Worm (Caenorhabditis elegans) whole organism, L2 larva: Measurements from ENCODE around the gene F08F8.9.
A peak's percentile ranks its signal among the peaks of the same experiment; 100 is the strongest.

Source experiments
- C34F6.9 ChIP-seq: fragments of 150-350 bp; optimal IDR thresholded peaks from 2 replicates; lab custom pipeline; 2014; ENCODE audit warnings: missing biosample characterization, missing genetic modification characterization
- F13H6.1 ChIP-seq: sonication (generic microtip); optimal IDR thresholded peaks from 2 replicates; lab custom pipeline; 2016; ENCODE audit warnings: missing genetic modification characterization, missing compliant biosample characterization
- R02D3.7 ChIP-seq: fragments of 150-350 bp; optimal IDR thresholded peaks from 2 replicates; lab custom pipeline; 2014; ENCODE audit warnings: missing biosample characterization, missing genetic modification characterization
- ZK546.5 ChIP-seq: sonication (generic microtip); optimal IDR thresholded peaks from 2 replicates; lab custom pipeline; 2017; ENCODE audit warnings: missing biosample characterization, missing genetic modification characterization
- alr-1 ChIP-seq: fragments of 150-350 bp; optimal IDR thresholded peaks from 2 replicates; lab custom pipeline; 2014; ENCODE audit warnings: missing biosample characterization, missing genetic modification characterization
- aly-2 ChIP-seq: fragments of 150-350 bp; optimal IDR thresholded peaks from 2 replicates; lab custom pipeline; 2014; ENCODE audit warnings: missing biosample characterization, missing genetic modification characterization
- ama-1 ChIP-seq: fragments of 150-350 bp; optimal IDR thresholded peaks from 2 replicates; lab custom pipeline; 2018; ENCODE audit warnings: inconsistent platforms
- blmp-1 ChIP-seq: sonication (generic microtip); optimal IDR thresholded peaks from 2 replicates; lab custom pipeline; 2017; ENCODE audit warnings: missing genetic modification characterization, mild to moderate bottlenecking, missing compliant biosample characterization, antibody characterized with exemption, moderate library complexity; ENCODE audit not compliant: insufficient read depth
- ceh-16 ChIP-seq: fragments of 150-350 bp; optimal IDR thresholded peaks from 2 replicates; lab custom pipeline; 2014; ENCODE audit warnings: missing biosample characterization, missing genetic modification characterization
- ceh-82 ChIP-seq: fragments of 150-350 bp; optimal IDR thresholded peaks from 2 replicates; lab custom pipeline; 2014; ENCODE audit warnings: missing biosample characterization, missing genetic modification characterization
- crh-2 ChIP-seq: sonication (generic microtip); optimal IDR thresholded peaks from 2 replicates; lab custom pipeline; 2017; ENCODE audit warnings: missing biosample characterization, missing genetic modification characterization
- dmd-4 ChIP-seq: sonication (generic microtip); optimal IDR thresholded peaks from 2 replicates; lab custom pipeline; 2017; ENCODE audit warnings: missing biosample characterization, missing genetic modification characterization
- elt-1 ChIP-seq: fragments of 150-350 bp; optimal IDR thresholded peaks from 2 replicates; lab custom pipeline; 2014; ENCODE audit warnings: missing biosample characterization, missing genetic modification characterization
- elt-3 ChIP-seq: sonication (generic microtip); optimal IDR thresholded peaks from 2 replicates; lab custom pipeline; 2017; ENCODE audit warnings: missing biosample characterization, missing genetic modification characterization
- gmeb-1 ChIP-seq: fragments of 150-350 bp; optimal IDR thresholded peaks from 2 replicates; lab custom pipeline; 2014; ENCODE audit warnings: missing biosample characterization, missing genetic modification characterization
- lin-11 ChIP-seq: fragments of 150-350 bp; sonication (generic microtip); optimal IDR thresholded peaks from 2 replicates; lab custom pipeline; 2014; ENCODE audit warnings: missing biosample characterization, missing genetic modification characterization, inconsistent platforms, mixed read lengths
- lin-39 ChIP-seq: fragments of 150-350 bp; optimal IDR thresholded peaks from 2 replicates; lab custom pipeline; 2014; ENCODE audit warnings: missing biosample characterization, missing genetic modification reagents, missing genetic modification characterization
- lsy-2 ChIP-seq, 2 experiments: fragments of 150-350 bp in 1 of 2; sonication (generic microtip) in 1 of 2; optimal IDR thresholded peaks; 2 replicates each; lab custom pipeline; 2014 to 2017; ENCODE audit warnings: missing biosample characterization in 2 of 2, missing genetic modification characterization in 2 of 2
- mab-5 ChIP-seq: fragments of 150-350 bp; optimal IDR thresholded peaks from 2 replicates; lab custom pipeline; 2014; ENCODE audit warnings: missing biosample characterization, missing genetic modification characterization
- mbf-1 ChIP-seq: sonication (generic microtip); optimal IDR thresholded peaks from 2 replicates; lab custom pipeline; 2017; ENCODE audit warnings: missing biosample characterization, missing genetic modification characterization
- mdl-1 ChIP-seq, 2 experiments: fragments of 150-350 bp in 1 of 2; sonication (generic microtip) in 1 of 2; optimal IDR thresholded peaks; 2 replicates each; lab custom pipeline; 2017; ENCODE audit warnings: missing biosample characterization in 2 of 2, missing genetic modification characterization in 2 of 2
- nhr-12 ChIP-seq: fragments of 150-350 bp; optimal IDR thresholded peaks from 2 replicates; lab custom pipeline; 2014; ENCODE audit warnings: missing biosample characterization, missing genetic modification characterization
- nhr-129 ChIP-seq: fragments of 150-350 bp; optimal IDR thresholded peaks from 2 replicates; lab custom pipeline; 2014; ENCODE audit warnings: missing biosample characterization, missing genetic modification characterization
- nhr-21 ChIP-seq: fragments of 150-350 bp; optimal IDR thresholded peaks from 2 replicates; lab custom pipeline; 2014; ENCODE audit warnings: missing biosample characterization, missing genetic modification characterization
- nhr-23 ChIP-seq: fragments of 150-350 bp; optimal IDR thresholded peaks from 2 replicates; lab custom pipeline; 2014; ENCODE audit warnings: missing biosample characterization, missing genetic modification reagents, missing genetic modification characterization
- nhr-25 ChIP-seq: fragments of 150-350 bp; sonication (generic microtip); optimal IDR thresholded peaks from 3 replicates; lab custom pipeline; 2014; ENCODE audit warnings: missing biosample characterization, missing genetic modification characterization
- nhr-6 ChIP-seq: fragments of 150-350 bp; optimal IDR thresholded peaks from 2 replicates; lab custom pipeline; 2014; ENCODE audit warnings: missing biosample characterization, missing genetic modification characterization
- nhr-77 ChIP-seq: fragments of 150-350 bp; optimal IDR thresholded peaks from 2 replicates; lab custom pipeline; 2014; ENCODE audit warnings: missing biosample characterization, missing genetic modification characterization
- peb-1 ChIP-seq: fragments of 150-350 bp; optimal IDR thresholded peaks from 2 replicates; lab custom pipeline; 2014; ENCODE audit warnings: missing biosample characterization, missing genetic modification characterization
- sem-4 ChIP-seq: fragments of 150-350 bp; optimal IDR thresholded peaks from 2 replicates; lab custom pipeline; 2014; ENCODE audit warnings: missing biosample characterization, missing genetic modification reagents, missing genetic modification characterization
- skn-1 ChIP-seq: sonication (generic microtip); optimal IDR thresholded peaks from 2 replicates; lab custom pipeline; 2017; ENCODE audit warnings: missing biosample characterization, missing genetic modification characterization
- snpc-4 ChIP-seq: fragments of 150-350 bp; optimal IDR thresholded peaks from 2 replicates; lab custom pipeline; 2014; ENCODE audit warnings: missing biosample characterization, missing genetic modification characterization
- unc-39 ChIP-seq: fragments of 150-350 bp; optimal IDR thresholded peaks from 2 replicates; lab custom pipeline; 2014; ENCODE audit warnings: missing biosample characterization, missing genetic modification characterization
- unc-55 ChIP-seq: fragments of 150-350 bp; sonication (generic microtip); optimal IDR thresholded peaks from 3 replicates; lab custom pipeline; 2014; ENCODE audit warnings: missing biosample characterization, missing genetic modification reagents, missing genetic modification characterization
- unc-62 ChIP-seq: fragments of 150-350 bp; optimal IDR thresholded peaks from 2 replicates; lab custom pipeline; 2014; ENCODE audit warnings: missing biosample characterization, missing genetic modification reagents, missing genetic modification characterization
- zag-1 ChIP-seq: fragments of 150-350 bp; optimal IDR thresholded peaks from 2 replicates; lab custom pipeline; 2014; ENCODE audit warnings: missing biosample characterization, missing genetic modification characterization
- ztf-1 ChIP-seq: fragments of 200-800 bp; sonication (Bioruptor generic); conservative IDR thresholded peaks from 2 replicates; pipeline ENCODE4 v1.3.6; 2022; ENCODE audit warnings: missing genetic modification characterization, missing compliant biosample characterization
- ztf-11 ChIP-seq: sonication (generic microtip); optimal IDR thresholded peaks from 2 replicates; lab custom pipeline; 2017; ENCODE audit warnings: missing biosample characterization, missing genetic modification characterization
- ztf-4 ChIP-seq: fragments of 150-350 bp; optimal IDR thresholded peaks from 2 replicates; lab custom pipeline; 2014; ENCODE audit warnings: missing biosample characterization, missing genetic modification characterization

The F08F8.9 gene

ce11 chrIII:7385929-7386328 lies 32.2 kb upstream of the F08F8.9 start, which contains the start of gene trd-1:
trd-1 (plus strand) TSS chrIII:7386229.
- TF ChIP-seq skn-1 (tag; lab: Kevin White, UChicago) (no peak), F13H6.1 (tag; lab: Kevin White, UChicago) (no peak), lin-11 (tag; lab: Kevin White, UChicago) (no peak), ztf-11 (tag; lab: Kevin White, UChicago) (no peak), nhr-77 (tag; lab: Kevin White, UChicago) (no peak), crh-2 (no peak), nhr-23 (tag; lab: Kevin White, UChicago) (no peak), nhr-12 (tag; lab: Kevin White, UChicago) (no peak), sem-4 (no peak), blmp-1 (no peak), gmeb-1 (tag; lab: Kevin White, UChicago) (no peak), unc-55 (no peak), dmd-4 (tag; lab: Kevin White, UChicago) (no peak), aly-2 (no peak), lin-39 (no peak), unc-62 (GFP tag; lab: Kevin White, UChicago) (no peak), C34F6.9 (tag; lab: Kevin White, UChicago) (no peak), mbf-1 (tag; lab: Kevin White, UChicago) (no peak)

ce11 chrIII:7383733-7384132 lies 30.0 kb upstream of the F08F8.9 start, which contains the start of gene tbp-1:
tbp-1 (plus strand) TSS chrIII:7384033.
- TF ChIP-seq skn-1 (tag; lab: Kevin White, UChicago) (no peak), nhr-129 (tag; lab: Kevin White, UChicago) (no peak), nhr-21 (tag; lab: Kevin White, UChicago) (no peak), mdl-1 (tag; optimal IDR thresholded peaks at IDR 0.05; lab: Kevin White, UChicago) (no peak), elt-3 (no peak), lsy-2 (tag; optimal IDR thresholded peaks at IDR 0.05; lab: Kevin White, UChicago) (no peak), snpc-4 (no peak), R02D3.7 (tag; lab: Kevin White, UChicago) (no peak), nhr-25 (tag; lab: Kevin White, UChicago) (no peak), ceh-16 (no peak), mbf-1 (tag; lab: Kevin White, UChicago) (no peak), ztf-4 (no peak), ztf-1 (GFP tag; lab: Robert Waterston, UW) (no peak), ZK546.5 (tag; lab: Kevin White, UChicago) (no peak), blmp-1 (no peak)

DNA sequence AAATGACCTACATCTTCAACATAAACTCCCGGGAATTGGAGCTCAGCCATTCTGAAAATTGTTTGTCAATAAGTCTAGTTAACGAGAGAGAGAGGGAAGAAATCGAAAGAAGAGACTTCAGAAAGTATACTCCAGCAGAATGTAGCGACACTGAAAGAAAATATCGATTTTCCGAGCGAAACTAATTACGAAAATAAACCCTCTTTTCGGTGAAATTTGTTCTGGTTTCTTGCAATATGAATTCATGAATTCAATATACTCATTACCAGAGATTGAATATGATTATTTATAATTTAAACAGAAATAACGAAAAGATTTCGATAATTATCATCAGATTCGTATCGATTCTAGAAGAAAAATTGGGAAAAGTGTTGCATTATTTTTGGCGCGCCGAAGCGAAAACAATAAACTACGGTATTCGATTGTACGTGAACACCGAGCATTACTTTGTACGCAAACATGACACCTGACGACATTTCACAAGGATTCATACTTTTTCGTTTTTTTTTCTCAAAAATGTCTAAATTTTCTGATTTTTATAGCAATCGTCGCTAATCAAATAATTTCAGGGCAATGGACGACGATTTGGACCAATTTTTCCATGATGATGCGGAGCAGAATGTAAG lies 27.9 kb upstream of the F08F8.9 start, which contains the start of the genes hmg-4 and T20B12.3:
TSS of gene hmg-4 (minus strand) at position 51 of the 626 bp plus-strand sequence.
TSS of gene T20B12.3 (plus strand) at position 570 of the 626 bp plus-strand sequence.
- TF ChIP-seq F13H6.1 (tag; lab: Kevin White, UChicago) (no peak), unc-39 (tag; lab: Kevin White, UChicago) (no peak), C34F6.9 (tag; lab: Kevin White, UChicago) (peak; percentile 70), nhr-25 (tag; lab: Kevin White, UChicago) (no peak), nhr-129 (tag; lab: Kevin White, UChicago) (peak; percentile 68), zag-1 (no peak), nhr-6 (tag; lab: Kevin White, UChicago) (no peak), lin-39 (no peak), ztf-4 (no peak), gmeb-1 (tag; lab: Kevin White, UChicago) (peak; percentile 47), sem-4 (no peak), mab-5 (tag; lab: Kevin White, UChicago) (no peak), elt-3 (no peak), peb-1 (tag; lab: Kevin White, UChicago) (no peak), lsy-2 (tag; optimal IDR thresholded peaks at IDR 0.05; lab: Kevin White, UChicago) (peak; percentile 83 to 98), alr-1 (no peak), unc-62 (GFP tag; lab: Kevin White, UChicago) (no peak), elt-1 (tag; lab: Kevin White, UChicago) (no peak), ZK546.5 (tag; lab: Kevin White, UChicago) (no peak), unc-55 (peak; percentile 67), crh-2 (peak; percentile 15), ama-1 (lab: Kevin White, UChicago) (no peak), ceh-82 (tag; lab: Kevin White, UChicago) (no peak)
